Fruit fly (Drosophila melanogaster) whole organism, embryonic: ENCODE measurements around the gene HisCl1.
A peak's percentile ranks its signal among the peaks of the same experiment; 100 is the strongest.

Source experiments
- Abd-B ChIP-seq: fragments of 200-800 bp; sonication (Bioruptor generic); optimal IDR thresholded peaks from 2 replicates; lab custom pipeline; 2018; ENCODE audit warnings: missing biosample characterization, mild to moderate bottlenecking, missing genetic modification characterization, moderate library complexity
- B-H1 ChIP-seq: fragments of 200-800 bp; sonication (Bioruptor generic); IDR thresholded peaks from 3 replicates; pipeline ENCODE4 v1.3.6; 2022; ENCODE audit warnings: missing biosample characterization, missing genetic modification characterization
- CG1024 ChIP-seq: fragments of 200-800 bp; sonication (Bioruptor generic); IDR thresholded peaks from 2 replicates; pipeline ENCODE4 v1.3.6; 2022; ENCODE audit warnings: missing biosample characterization, missing genetic modification characterization
- CG10366 ChIP-seq: fragments of 200-800 bp; sonication (Bioruptor generic); IDR thresholded peaks from 2 replicates; pipeline ENCODE4 v1.3.6; 2022; ENCODE audit warnings: missing biosample characterization, missing genetic modification characterization
- CG11560 ChIP-seq: fragments of 200-800 bp; sonication (Bioruptor generic); IDR thresholded peaks from 3 replicates; pipeline ENCODE4 v1.3.6; 2022; ENCODE audit warnings: missing biosample characterization, missing genetic modification characterization
- CG12104 ChIP-seq: fragments of 200-800 bp; sonication (Bioruptor generic); optimal IDR thresholded peaks from 3 replicates; lab custom pipeline; 2016; ENCODE audit warnings: missing biosample characterization, missing genetic modification characterization
- CG12155 ChIP-seq: fragments of 200-800 bp; sonication (Bioruptor generic); optimal IDR thresholded peaks from 3 replicates; lab custom pipeline; 2016; ENCODE audit warnings: missing biosample characterization, missing genetic modification characterization
- CG13624 ChIP-seq: fragments of 200-800 bp; sonication (Bioruptor generic); optimal IDR thresholded peaks from 2 replicates; lab custom pipeline; 2016; ENCODE audit warnings: missing biosample characterization, missing genetic modification characterization
- CG15011 ChIP-seq: fragments of 200-800 bp; sonication (Bioruptor generic); optimal IDR thresholded peaks from 3 replicates; lab custom pipeline; 2018; ENCODE audit warnings: missing biosample characterization, mild to moderate bottlenecking, missing genetic modification characterization
- CG15269 ChIP-seq: fragments of 200-800 bp; sonication (Bioruptor generic); optimal IDR thresholded peaks from 2 replicates; lab custom pipeline; 2018; ENCODE audit warnings: missing biosample characterization, mild to moderate bottlenecking, missing genetic modification characterization, moderate library complexity
- CG1647 ChIP-seq: fragments of 200-800 bp; sonication (Bioruptor generic); optimal IDR thresholded peaks from 3 replicates; lab custom pipeline; 2016; ENCODE audit warnings: missing biosample characterization, missing genetic modification characterization
- CG18262 ChIP-seq: fragments of 200-800 bp; optimal IDR thresholded peaks from 3 replicates; lab custom pipeline; 2019; ENCODE audit warnings: missing biosample characterization, mild to moderate bottlenecking, missing genetic modification characterization, moderate library complexity
- CG18599 ChIP-seq: fragments of 200-800 bp; sonication (Bioruptor generic); optimal IDR thresholded peaks from 3 replicates; lab custom pipeline; 2017; ENCODE audit warnings: missing biosample characterization, missing genetic modification characterization, mild to moderate bottlenecking, moderate library complexity, missing genetic modification reagents
- CG31365 ChIP-seq: fragments of 200-800 bp; sonication (Bioruptor generic); optimal IDR thresholded peaks from 2 replicates; lab custom pipeline; 2018; ENCODE audit warnings: missing biosample characterization, mild to moderate bottlenecking, missing genetic modification characterization
- CG32532 ChIP-seq: fragments of 200-800 bp; sonication (Bioruptor generic); IDR thresholded peaks from 2 replicates; pipeline ENCODE4 v1.3.6; 2022; ENCODE audit warnings: missing biosample characterization, missing genetic modification characterization
- CG32767 ChIP-seq: fragments of 200-800 bp; sonication (Bioruptor generic); IDR thresholded peaks from 2 replicates; pipeline ENCODE4 v1.3.6; 2022; ENCODE audit warnings: missing biosample characterization, missing genetic modification characterization
- CG33213 ChIP-seq: fragments of 200-800 bp; sonication (Bioruptor generic); optimal IDR thresholded peaks from 3 replicates; lab custom pipeline; 2016; ENCODE audit warnings: missing biosample characterization, missing genetic modification characterization
- CG4707 ChIP-seq: fragments of 200-800 bp; sonication (Bioruptor generic); optimal IDR thresholded peaks from 2 replicates; lab custom pipeline; 2018; ENCODE audit warnings: missing biosample characterization, mild to moderate bottlenecking, missing genetic modification characterization, moderate library complexity
- CG4730 ChIP-seq: fragments of 200-800 bp; sonication (Bioruptor generic); IDR thresholded peaks from 2 replicates; pipeline ENCODE4 v1.3.6; 2022; ENCODE audit warnings: missing biosample characterization, missing genetic modification characterization
- CG5180 ChIP-seq: fragments of 200-800 bp; sonication (Bioruptor generic); optimal IDR thresholded peaks from 3 replicates; lab custom pipeline; 2017; ENCODE audit warnings: missing biosample characterization, missing genetic modification characterization, mild to moderate bottlenecking, moderate library complexity, missing genetic modification reagents
- CG6254 ChIP-seq: fragments of 200-800 bp; sonication (Bioruptor generic); optimal IDR thresholded peaks from 3 replicates; lab custom pipeline; 2017; ENCODE audit warnings: mild to moderate bottlenecking, missing biosample characterization, missing genetic modification reagents, missing genetic modification characterization
- CG7271 ChIP-seq: fragments of 200-800 bp; sonication (Bioruptor generic); optimal IDR thresholded peaks from 2 replicates; lab custom pipeline; 2018; ENCODE audit warnings: missing biosample characterization, mild to moderate bottlenecking, missing genetic modification characterization, moderate library complexity
- CG7987 ChIP-seq: fragments of 200-800 bp; sonication (Bioruptor generic); optimal IDR thresholded peaks from 2 replicates; lab custom pipeline; 2018; ENCODE audit warnings: missing biosample characterization, mild to moderate bottlenecking, missing genetic modification characterization, moderate library complexity
- Fer2 ChIP-seq: fragments of 200-800 bp; sonication (Bioruptor generic); optimal IDR thresholded peaks from 2 replicates; lab custom pipeline; 2018; ENCODE audit warnings: missing biosample characterization, mild to moderate bottlenecking, missing genetic modification characterization, moderate library complexity
- Gug ChIP-seq: fragments of 200-800 bp; sonication (Bioruptor generic); IDR thresholded peaks from 4 replicates; pipeline ENCODE4 v1.3.6; 2022; ENCODE audit warnings: missing biosample characterization, missing genetic modification characterization
- NC2β ChIP-seq: fragments of 200-800 bp; sonication (Bioruptor generic); optimal IDR thresholded peaks from 2 replicates; lab custom pipeline; 2016; ENCODE audit warnings: missing biosample characterization, missing genetic modification characterization
- Sry-β ChIP-seq: fragments of 200-800 bp; sonication (Bioruptor generic); optimal IDR thresholded peaks from 2 replicates; lab custom pipeline; 2018; ENCODE audit warnings: missing biosample characterization, mild to moderate bottlenecking, missing genetic modification characterization, moderate library complexity
- Stat92E ChIP-seq, 3 experiments: fragments of >200 bp in 2 of 3; fragments of 200-800 bp in 1 of 3; sonication (Bioruptor generic) in 1 of 3; optimal IDR thresholded peaks; 2 replicates each; lab custom pipeline; 2017 to 2019; ENCODE audit warnings: missing biosample characterization in 3 of 3, missing genetic modification characterization in 3 of 3, mild to moderate bottlenecking in 1 of 3, moderate library complexity in 1 of 3
- Tbp ChIP-seq: fragments of >200 bp; optimal IDR thresholded peaks from 2 replicates; lab custom pipeline; 2018; ENCODE audit warnings: missing biosample characterization, missing genetic modification characterization
- ac ChIP-seq: fragments of 200-800 bp; sonication (Bioruptor generic); optimal IDR thresholded peaks from 3 replicates; lab custom pipeline; 2017; ENCODE audit warnings: missing biosample characterization, mild to moderate bottlenecking, missing genetic modification characterization
- bab2 ChIP-seq: fragments of 200-800 bp; sonication (Bioruptor generic); optimal IDR thresholded peaks from 2 replicates; lab custom pipeline; 2016; ENCODE audit warnings: missing biosample characterization, missing genetic modification characterization
- br ChIP-seq: fragments of >200 bp; optimal IDR thresholded peaks from 2 replicates; lab custom pipeline; 2017
- chif ChIP-seq, 2 experiments: fragments of 200-800 bp; sonication (Bioruptor generic); optimal IDR thresholded peaks; 3 replicates each; lab custom pipeline; 2016; ENCODE audit warnings: missing biosample characterization in 2 of 2, missing genetic modification characterization in 2 of 2
- croc ChIP-seq: fragments of 200-800 bp; sonication (Bioruptor generic); conservative IDR thresholded peaks from 3 replicates; pipeline ENCODE4 v1.3.6; 2022; ENCODE audit warnings: missing biosample characterization, missing genetic modification characterization
- fd3F ChIP-seq: fragments of 200-800 bp; sonication (Bioruptor generic); optimal IDR thresholded peaks from 2 replicates; lab custom pipeline; 2018; ENCODE audit warnings: missing biosample characterization, mild to moderate bottlenecking, missing genetic modification characterization, moderate library complexity
- gem ChIP-seq: fragments of 200-800 bp; sonication (Bioruptor generic); optimal IDR thresholded peaks from 2 replicates; lab custom pipeline; 2019; ENCODE audit warnings: missing biosample characterization, mild to moderate bottlenecking, missing genetic modification characterization, moderate library complexity
- gt ChIP-seq: fragments of 200-800 bp; sonication (Bioruptor generic); IDR thresholded peaks from 2 replicates; pipeline ENCODE4 v1.3.6; 2022; ENCODE audit warnings: missing biosample characterization, missing genetic modification characterization
- oc ChIP-seq: fragments of 200-800 bp; sonication (Bioruptor generic); optimal IDR thresholded peaks from 2 replicates; lab custom pipeline; 2018; ENCODE audit warnings: missing biosample characterization, mild to moderate bottlenecking, missing genetic modification characterization, moderate library complexity
- pb ChIP-seq: fragments of 200-800 bp; sonication (Bioruptor generic); optimal IDR thresholded peaks from 3 replicates; lab custom pipeline; 2016; ENCODE audit warnings: missing biosample characterization, missing genetic modification characterization
- pho ChIP-seq: fragments of 200-800 bp; sonication (Bioruptor generic); optimal IDR thresholded peaks from 2 replicates; lab custom pipeline; 2016; ENCODE audit warnings: missing biosample characterization, missing genetic modification characterization
- prd ChIP-seq, 3 experiments: fragments of >200 bp in 2 of 3; fragments of 200-800 bp in 1 of 3; sonication (Bioruptor generic) in 1 of 3; optimal IDR thresholded peaks in 2 of 3; IDR thresholded peaks in 1 of 3; 2 replicates in 2 of 3; 3 replicates in 1 of 3; pipeline versions ENCODE4 v1.3.6 to Lab custom; 2017 to 2022; ENCODE audit warnings: missing biosample characterization in 1 of 3, missing genetic modification characterization in 1 of 3
- pros ChIP-seq: fragments of 200-800 bp; sonication (Bioruptor generic); optimal IDR thresholded peaks from 3 replicates; lab custom pipeline; 2019; ENCODE audit warnings: missing biosample characterization, mild to moderate bottlenecking, missing genetic modification characterization, moderate library complexity
- slp2 ChIP-seq: fragments of 200-800 bp; sonication (Bioruptor generic); optimal IDR thresholded peaks from 2 replicates; lab custom pipeline; 2016; ENCODE audit warnings: missing biosample characterization, missing genetic modification characterization
- tin ChIP-seq: fragments of 200-800 bp; sonication (Bioruptor generic); optimal IDR thresholded peaks from 3 replicates; lab custom pipeline; 2016; ENCODE audit warnings: missing biosample characterization, missing genetic modification characterization
- toy ChIP-seq: fragments of 200-800 bp; sonication (Bioruptor generic); IDR thresholded peaks from 2 replicates; pipeline ENCODE4 v1.3.6; 2022; ENCODE audit warnings: missing biosample characterization, missing genetic modification characterization
- unpg ChIP-seq: fragments of 200-800 bp; sonication (Bioruptor generic); optimal IDR thresholded peaks from 3 replicates; lab custom pipeline; 2018; ENCODE audit warnings: missing biosample characterization, mild to moderate bottlenecking, missing genetic modification characterization, moderate library complexity
- wor ChIP-seq: fragments of 200-800 bp; sonication (Bioruptor generic); IDR thresholded peaks from 2 replicates; pipeline ENCODE4 v1.3.6; 2022; ENCODE audit warnings: missing biosample characterization, missing genetic modification characterization
- zfh1 ChIP-seq: fragments of 200-800 bp; sonication (Bioruptor generic); IDR thresholded peaks from 3 replicates; pipeline ENCODE4 v1.3.6; 2022; ENCODE audit warnings: missing biosample characterization, missing genetic modification characterization

Gene HisCl1

dm6 chr3R:11779357-11780018 lies 7.5 kb upstream of the HisCl1 start (continued):
- TF ChIP-seq gt (no peak), CG15269 (peak; percentile 47), wor (GFP tag; lab: Robert Waterston, UW) (peak; percentile 35; the same call in 1 of the 2 replicates), unpg (peak; percentile 74), CG13624 (GFP tag; lab: Kevin White, UChicago) (no peak), CG7987 (no peak), slp2 (GFP tag; lab: Kevin White, UChicago) (peak; percentile 58), CG18262 (tag; lab: Kevin White, UChicago) (peak; percentile 95), ac (GFP tag; lab: Kevin White, UChicago) (peak; percentile 35), br (lab: Kevin White, UChicago) (no peak), croc (GFP tag; lab: Robert Waterston, UW) (peak; percentile 86), CG12155 (GFP tag; lab: Kevin White, UChicago) (no peak), Tbp (GFP tag; lab: Kevin White, UChicago) (no peak), chif (GFP tag; optimal IDR thresholded peaks at IDR 0.05; lab: Kevin White, UChicago) (peak; percentile 66 to 84), CG32767 (GFP tag; lab: Robert Waterston, UW) (no peak; the same call in none of the 2 replicates), pros (GFP tag; lab: Kevin White, UChicago) (peak; percentile 65), CG1647 (GFP tag; lab: Kevin White, UChicago) (peak; percentile 46), CG10366 (GFP tag; lab: Robert Waterston, UW) (peak; percentile 59), pho (no peak), CG1024 (GFP tag; lab: Robert Waterston, UW) (0 out of 2 replicates have a peak, but pooled peaks have one; percentile 26), oc (tag; lab: Kevin White, UChicago) (peak; percentile 74), CG4707 (GFP tag; lab: Kevin White, UChicago) (peak; percentile 55), fd3F (GFP tag; lab: Kevin White, UChicago) (no peak), CG5180 (no peak), Sry-β (GFP tag; lab: Kevin White, UChicago) (peak; percentile 60), Gug (GFP tag; lab: Robert Waterston, UW) (peak; percentile 63; the same call in 2 of the 4 replicates), gem (tag; lab: Kevin White, UChicago) (peak; percentile 93)

DNA sequence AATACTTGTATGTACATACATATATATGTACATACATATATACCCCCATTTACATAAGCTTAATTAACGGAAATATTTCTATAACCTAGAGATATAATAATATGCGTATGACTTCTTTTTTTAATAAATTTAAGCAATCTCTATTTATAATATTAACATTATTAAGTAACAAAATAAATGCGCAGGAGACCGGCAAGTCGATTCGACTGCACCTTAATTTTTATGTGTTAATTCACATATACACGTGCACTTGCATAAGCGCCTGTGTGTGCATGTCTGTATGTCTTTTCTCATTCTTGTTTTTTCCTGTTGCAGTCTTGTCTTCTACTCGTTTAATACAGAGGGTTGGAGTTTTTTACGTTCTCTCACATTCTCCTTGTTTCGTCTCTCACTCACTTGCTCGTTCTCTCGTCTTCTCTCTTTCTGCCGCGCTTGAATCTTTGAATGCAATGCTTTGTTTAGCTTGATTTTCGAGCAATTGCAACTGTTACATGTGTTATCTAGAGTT lies 6.7 kb upstream of the HisCl1 start:
- peak; percentile 84 for TF ChIP-seq CG12104 (GFP tag; lab: Kevin White, UChicago)
- no peak for TF ChIP-seq CG31365 (tag; lab: Kevin White, UChicago)
- peak; percentile 93 for TF ChIP-seq CG6254 (GFP tag; lab: Kevin White, UChicago)
- peak; percentile 94 for TF ChIP-seq tin
- TF ChIP-seq CG11560 (tag; lab: Robert Waterston, UW): no peak
- peak; percentile 31; the same call in 1 of the 2 replicates for TF ChIP-seq CG32532
- peak in 1 of 3 experiments; percentile 91 for TF ChIP-seq Stat92E (GFP tag; optimal IDR thresholded peaks at IDR 0.05; lab: Kevin White, UChicago)
- peak; percentile 35 for TF ChIP-seq bab2 (GFP tag; lab: Kevin White, UChicago)
- TF ChIP-seq Abd-B (GFP tag; lab: Kevin White, UChicago): peak; percentile 96
- TF ChIP-seq CG4730 (GFP tag; lab: Robert Waterston, UW): peak; percentile 68
- no peak for TF ChIP-seq CG33213 (GFP tag; lab: Kevin White, UChicago)
- no peak for TF ChIP-seq toy
- peak; percentile 76 for TF ChIP-seq CG18599
- peak; percentile 78 for TF ChIP-seq B-H1 (GFP tag; lab: Robert Waterston, UW)
- TF ChIP-seq ac (GFP tag; lab: Kevin White, UChicago): peak; percentile 92
- TF ChIP-seq pb (GFP tag; lab: Kevin White, UChicago): no peak
- TF ChIP-seq zfh1 (GFP tag; lab: Robert Waterston, UW): peak; percentile 96
- TF ChIP-seq CG15011: peak; percentile 75
- TF ChIP-seq CG7271 (tag; lab: Kevin White, UChicago): peak; percentile 94
- peak; percentile 0 for TF ChIP-seq NC2β (GFP tag; lab: Kevin White, UChicago)
- no peak for TF ChIP-seq prd (optimal IDR thresholded peaks at IDR 0.05; lab: Kevin White, UChicago)
- peak; percentile 93 for TF ChIP-seq prd (GFP tag; IDR thresholded peaks at IDR 0.05; lab: Robert Waterston, UW)
- peak; percentile 19 for TF ChIP-seq Fer2 (tag; lab: Kevin White, UChicago)
